Fruit fly (Drosophila melanogaster) Kc167 (cell line): ENCODE data around the gene dnt.

Experiments used
- Myc ChIP-seq: fragments of >200 bp; optimal IDR thresholded peaks from 2 replicates; lab custom pipeline; 2017; ENCODE audit warnings: missing external identifiers
- Sin3A ChIP-seq: fragments of >200 bp; optimal IDR thresholded peaks from 2 replicates; lab custom pipeline; 2018; ENCODE audit warnings: missing external identifiers
- h ChIP-seq: fragments of >200 bp; optimal IDR thresholded peaks from 3 replicates; lab custom pipeline; 2018; ENCODE audit warnings: missing external identifiers
- insv ChIP-seq: fragments of >200 bp; optimal IDR thresholded peaks from 3 replicates; lab custom pipeline; 2018; ENCODE audit warnings: missing external identifiers
- psq ChIP-seq: fragments of >200 bp; optimal IDR thresholded peaks from 2 replicates; lab custom pipeline; 2017; ENCODE audit warnings: missing external identifiers
- ttk ChIP-seq: sonication (Bioruptor generic); optimal IDR thresholded peaks from 2 replicates; lab custom pipeline; 2017; ENCODE audit warnings: missing external identifiers

DNA sequence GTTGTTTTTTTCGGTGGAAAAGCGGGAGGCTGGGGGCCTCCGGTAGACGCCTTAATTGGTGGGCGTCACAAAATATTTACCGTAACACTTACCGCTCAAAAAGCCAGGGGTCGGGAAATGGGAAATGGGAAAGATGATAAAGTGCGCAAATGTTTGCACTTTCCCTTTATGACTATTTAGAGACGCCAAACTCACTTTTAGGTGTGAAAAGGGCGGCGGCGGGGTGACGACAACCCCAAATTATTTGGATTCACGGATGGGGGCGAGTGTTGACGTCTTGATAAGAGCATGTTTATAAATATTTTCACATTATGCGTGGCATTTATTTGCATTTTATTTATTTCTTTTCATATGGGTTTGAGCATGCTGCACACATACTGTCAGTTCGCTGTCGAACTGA, 7.0 kb upstream of the dnt start, which contains the start of gene CG17349:
- TF ChIP-seq psq (lab: Kevin White, UChicago) (no peak), Myc (no peak), h (lab: Kevin White, UChicago) (no peak), ttk (lab: Kevin White, UChicago) (no peak), Sin3A (lab: Kevin White, UChicago) (no peak), insv (lab: Kevin White, UChicago) (no peak)
